Worm (Caenorhabditis elegans) whole organism, L4/young adult: ENCODE measurements around the gene nhr-16.

Experiments
- W03F9.2 ChIP-seq: fragments of 150-350 bp; optimal IDR thresholded peaks from 2 replicates; lab custom pipeline; 2014; ENCODE audit warnings: missing biosample characterization, missing genetic modification characterization
- dao-5 ChIP-seq: sonication (generic microtip); optimal IDR thresholded peaks from 2 replicates; lab custom pipeline; 2016; ENCODE audit warnings: missing genotype, missing genetic modification characterization, moderate library complexity, missing compliant biosample characterization
- him-1 ChIP-seq: sonication (generic microtip); optimal IDR thresholded peaks from 2 replicates; lab custom pipeline; 2016; ENCODE audit warnings: missing genotype, missing genetic modification reagents, missing genetic modification characterization, missing compliant biosample characterization

- TF ChIP-seq him-1 (tag; lab: Kevin White, UChicago): no peak
- no peak for TF ChIP-seq dao-5 (tag; lab: Kevin White, UChicago)
- no peak for TF ChIP-seq W03F9.2 (tag; lab: Kevin White, UChicago)
Measured at ce11 chrII:4433146-4433545, 5.5 kb upstream of the nhr-16 start, which contains the start of gene nhr-109.
